Worm (Caenorhabditis elegans): Measurements from ENCODE around the gene unc-47.

ce11 chrIII:10197416-10197815 is 11.4 kb upstream of the unc-47 start, which contains the start of gene dod-6:
- no peak for TF ChIP-seq ets-4 (GFP tag; optimal IDR thresholded peaks at IDR 0.05)
- TF ChIP-seq snpc-4 (GFP tag; optimal IDR thresholded peaks at IDR 0.05), result no peak
- TF ChIP-seq snpc-4 (tag; optimal IDR thresholded peaks at IDR 0.05), result no peak
- TF ChIP-seq Y67H2A.10 (GFP tag; conservative IDR thresholded peaks at IDR 0.05), result no peak
- no peak for TF ChIP-seq lin-35 (GFP tag; optimal IDR thresholded peaks at IDR 0.05)
